Fruit fly (Drosophila melanogaster): Measurements from ENCODE around the gene CG42299.

- TF ChIP-seq Myc (optimal IDR thresholded peaks at IDR 0.05) (no peak), h (optimal IDR thresholded peaks at IDR 0.05) (no peak), ttk (optimal IDR thresholded peaks at IDR 0.05) (no peak), Sin3A (optimal IDR thresholded peaks at IDR 0.05) (no peak), psq (optimal IDR thresholded peaks at IDR 0.05) (no peak), insv (optimal IDR thresholded peaks at IDR 0.05) (no peak)
Measured at dm6 chrX:15582853-15583252, 7.4 kb upstream of the CG42299 start, which contains the start of the genes CG9215 and CG8097.

Data from Kc167 (cell line).